Worm (Caenorhabditis elegans): Measurements from ENCODE around the gene B0294.1.

DNA sequence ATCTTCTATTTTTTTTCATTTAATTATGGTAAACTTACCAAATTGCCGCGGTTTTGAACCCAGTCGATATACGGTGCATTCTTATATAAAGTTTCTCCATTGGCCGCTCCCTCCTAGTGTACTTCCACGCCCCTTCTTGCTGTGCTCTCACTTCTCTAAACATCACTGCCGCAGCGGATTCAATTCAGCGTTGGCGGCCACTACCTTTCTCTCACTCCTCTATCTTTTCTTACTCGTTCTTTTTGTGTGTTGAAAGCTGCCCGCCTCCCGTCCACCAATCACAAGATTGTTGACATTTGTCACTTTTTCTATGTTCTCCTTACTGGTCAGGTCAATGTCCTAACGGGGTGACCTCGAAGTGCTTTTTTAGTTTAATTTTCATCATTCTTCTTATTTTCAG is 26.2 kb downstream of the B0294.1 start:
- TF ChIP-seq snpc-4 (tag; optimal IDR thresholded peaks at IDR 0.05), result no peak
- no peak for TF ChIP-seq unc-39 (tag; optimal IDR thresholded peaks at IDR 0.05)
- TF ChIP-seq ZK546.5 (tag; optimal IDR thresholded peaks at IDR 0.05), result no peak
- no peak for TF ChIP-seq ama-1 (optimal IDR thresholded peaks at IDR 0.05)
- no peak for TF ChIP-seq ztf-11 (tag; optimal IDR thresholded peaks at IDR 0.05)
- TF ChIP-seq ztf-4 (tag; optimal IDR thresholded peaks at IDR 0.05), result no peak
- TF ChIP-seq skn-1 (tag; optimal IDR thresholded peaks at IDR 0.05), result no peak
- no peak for TF ChIP-seq egl-27 (tag; optimal IDR thresholded peaks at IDR 0.05)
- no peak for TF ChIP-seq nhr-11 (tag; optimal IDR thresholded peaks at IDR 0.05)
- TF ChIP-seq mdl-1 (tag; optimal IDR thresholded peaks at IDR 0.05), result no peak
